Fruit fly (Drosophila melanogaster): Measurements from ENCODE around the gene RpL34a.
A peak's percentile ranks its signal among the peaks of the same experiment; 100 is the strongest.

The RpL34a gene

dm6 chr3R:26059195-26059594, at the start of gene RpL34a, which contains the start of gene Trmt61 (continued):
- TF ChIP-seq pan (optimal IDR thresholded peaks at IDR 0.05): no peak
- peak in 1 of 2 experiments; percentile 83 for TF ChIP-seq pan (GFP tag; optimal IDR thresholded peaks at IDR 0.05 in 1 of 2, IDR thresholded peaks at IDR 0.05 in 1 of 2)
- peak; percentile 94 for TF ChIP-seq trem (tag; optimal IDR thresholded peaks at IDR 0.05)
- TF ChIP-seq CG16863 (GFP tag; optimal IDR thresholded peaks at IDR 0.05): peak; percentile 59
- peak; percentile 81 for TF ChIP-seq CG1529 (GFP tag; optimal IDR thresholded peaks at IDR 0.05)
- peak; percentile 78 for TF ChIP-seq CG3065 (GFP tag; optimal IDR thresholded peaks at IDR 0.05)
- TF ChIP-seq CG6654 (GFP tag; optimal IDR thresholded peaks at IDR 0.05): peak; percentile 59
- TF ChIP-seq CG4360 (GFP tag; IDR thresholded peaks at IDR 0.05): no peak
- peak; percentile 79 for TF ChIP-seq CG13424 (tag; optimal IDR thresholded peaks at IDR 0.05)
- peak; percentile 82 for TF ChIP-seq inv (GFP tag; IDR thresholded peaks at IDR 0.05; ENCODE audit: partially characterized antibody)
- TF ChIP-seq CG14860 (GFP tag; IDR thresholded peaks at IDR 0.05; ENCODE audit: partially characterized antibody): peak; percentile 69; the same call in 2 of the 3 replicates
- TF ChIP-seq Nf-YA (GFP tag; IDR thresholded peaks at IDR 0.05): peak; percentile 72; the same call in 1 of the 2 replicates
- TF ChIP-seq az2 (GFP tag; optimal IDR thresholded peaks at IDR 0.05): peak; percentile 74
- peak; percentile 89 for TF ChIP-seq E2f2 (GFP tag; IDR thresholded peaks at IDR 0.05)
- peak; percentile 27 for TF ChIP-seq ERR (GFP tag; optimal IDR thresholded peaks at IDR 0.05)
- peak; percentile 81 for TF ChIP-seq run (tag; optimal IDR thresholded peaks at IDR 0.05)
- peak; percentile 24 for TF ChIP-seq Usf (GFP tag; optimal IDR thresholded peaks at IDR 0.05)
- peak; percentile 96 for TF ChIP-seq CG7928 (GFP tag; optimal IDR thresholded peaks at IDR 0.05)
- TF ChIP-seq CG4854 (GFP tag; optimal IDR thresholded peaks at IDR 0.05): peak; percentile 76
- no peak for TF ChIP-seq dimm (GFP tag; IDR thresholded peaks at IDR 0.05)
- peak; percentile 27 for TF ChIP-seq Kr (GFP tag; optimal IDR thresholded peaks at IDR 0.05)
- TF ChIP-seq CG8944 (GFP tag; optimal IDR thresholded peaks at IDR 0.05): peak; percentile 46
- TF ChIP-seq Sox100B (GFP tag; optimal IDR thresholded peaks at IDR 0.05): peak; percentile 96
- TF ChIP-seq Dll (GFP tag; IDR thresholded peaks at IDR 0.05; ENCODE audit: partially characterized antibody): peak; percentile 95
- peak; percentile 91 for TF ChIP-seq CG15514 (GFP tag; optimal IDR thresholded peaks at IDR 0.05)
- TF ChIP-seq Dp (GFP tag; optimal IDR thresholded peaks at IDR 0.05): peak; percentile 81
- no peak for TF ChIP-seq Tbp (GFP tag; optimal IDR thresholded peaks at IDR 0.05)
- peak in 1 of 3 experiments; percentile 77 for TF ChIP-seq lola (GFP tag; optimal IDR thresholded peaks at IDR 0.05)
- peak; percentile 54 for TF ChIP-seq GATAe (GFP tag; conservative IDR thresholded peaks at IDR 0.05)
- TF ChIP-seq Sin3A (optimal IDR thresholded peaks at IDR 0.05): no peak
- no peak for TF ChIP-seq usp (GFP tag; optimal IDR thresholded peaks at IDR 0.05)
- TF ChIP-seq CG15601 (tag; optimal IDR thresholded peaks at IDR 0.05): peak; percentile 90
- peak; percentile 91 for TF ChIP-seq CG18619 (GFP tag; optimal IDR thresholded peaks at IDR 0.05)
- TF ChIP-seq Camta (GFP tag; optimal IDR thresholded peaks at IDR 0.05): peak; percentile 88
- TF ChIP-seq CG2116 (GFP tag; optimal IDR thresholded peaks at IDR 0.05): peak; percentile 95
- no peak for TF ChIP-seq dan (GFP tag; IDR thresholded peaks at IDR 0.05)
- TF ChIP-seq mirr (GFP tag; optimal IDR thresholded peaks at IDR 0.05): peak; percentile 92
- peak; percentile 72 for TF ChIP-seq chn (GFP tag; optimal IDR thresholded peaks at IDR 0.05)
- TF ChIP-seq Elba2 (GFP tag; optimal IDR thresholded peaks at IDR 0.05): peak; percentile 25
- TF ChIP-seq Fer2 (tag; optimal IDR thresholded peaks at IDR 0.05): peak; percentile 90
- peak; percentile 68; the same call in 1 of the 2 replicates for TF ChIP-seq CG6689 (GFP tag; IDR thresholded peaks at IDR 0.05)
- TF ChIP-seq CG3847 (GFP tag; IDR thresholded peaks at IDR 0.05): peak; percentile 68
- TF ChIP-seq sc (optimal IDR thresholded peaks at IDR 0.05): no peak
- peak; percentile 87 for TF ChIP-seq sc (GFP tag; optimal IDR thresholded peaks at IDR 0.05)
- TF ChIP-seq CG3281 (GFP tag; optimal IDR thresholded peaks at IDR 0.05): peak; percentile 96
- peak; percentile 89 for TF ChIP-seq Side (GFP tag; optimal IDR thresholded peaks at IDR 0.05)
- peak; percentile 96 for TF ChIP-seq Med (GFP tag)
- TF ChIP-seq p53 (GFP tag; optimal IDR thresholded peaks at IDR 0.05): peak; percentile 70
- TF ChIP-seq Awh (GFP tag; IDR thresholded peaks at IDR 0.05): peak; percentile 63; the same call in 1 of the 2 replicates
- peak; percentile 69 for TF ChIP-seq Dad (GFP tag; optimal IDR thresholded peaks at IDR 0.05)
- peak; percentile 79 for TF ChIP-seq CG32767 (GFP tag; IDR thresholded peaks at IDR 0.05)
- no peak for TF ChIP-seq Deaf1 (tag; optimal IDR thresholded peaks at IDR 0.05)
